Fruit fly (Drosophila melanogaster): ENCODE data around the gene mRpL19.

dm6 chr3R:8700660-8701059, 26.8 kb downstream of the mRpL19 start:
- TF ChIP-seq Sox14 (GFP tag; optimal IDR thresholded peaks at IDR 0.05) (no peak), CG8319 (GFP tag; optimal IDR thresholded peaks at IDR 0.05) (no peak), Eip75B (GFP tag; optimal IDR thresholded peaks at IDR 0.05) (no peak), topi (GFP tag; optimal IDR thresholded peaks at IDR 0.05) (no peak)

Measured in whole organism, prepupa.